Fruit fly (Drosophila melanogaster): ENCODE results near the gene Blos4.

Gene Blos4

DNA sequence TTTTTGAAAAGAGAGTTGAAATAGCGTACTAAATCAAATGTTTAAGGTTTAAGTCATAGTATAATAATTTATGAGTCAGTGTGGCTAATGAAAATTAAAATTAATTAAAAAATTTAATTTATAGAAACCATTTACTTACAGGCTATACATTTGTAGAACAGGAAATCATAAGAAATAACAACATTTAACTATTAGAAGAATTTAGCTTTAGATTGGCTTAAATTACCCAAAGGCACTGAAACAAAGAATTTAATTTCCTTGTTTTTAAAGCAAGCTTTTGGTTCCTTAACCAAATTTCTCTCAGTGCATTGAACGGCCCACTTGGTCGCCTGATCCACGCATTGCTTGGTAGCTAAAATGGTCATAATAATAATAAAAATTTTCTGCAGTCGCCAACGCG is 24.6 kb downstream of the Blos4 start:
- TF ChIP-seq ovo (GFP tag; optimal IDR thresholded peaks at IDR 0.05) (no peak), Hr96 (GFP tag; optimal IDR thresholded peaks at IDR 0.05) (no peak), CG5204 (GFP tag; optimal IDR thresholded peaks at IDR 0.05) (no peak), CG12768 (GFP tag; optimal IDR thresholded peaks at IDR 0.05) (no peak), kay (GFP tag; ENCODE audit: borderline replicate concordance) (no peak), CG7101 (tag; optimal IDR thresholded peaks at IDR 0.05) (no peak), toe (GFP tag; optimal IDR thresholded peaks at IDR 0.05) (no peak), Mnt (GFP tag; optimal IDR thresholded peaks at IDR 0.05) (no peak), tj (GFP tag; optimal IDR thresholded peaks at IDR 0.05) (no peak), Clk (GFP tag; optimal IDR thresholded peaks at IDR 0.05) (no peak), CG7045 (GFP tag; optimal IDR thresholded peaks at IDR 0.05) (no peak), CG11617 (GFP tag; optimal IDR thresholded peaks at IDR 0.05) (no peak), bab1 (GFP tag; optimal IDR thresholded peaks at IDR 0.05) (no peak), CG14711 (tag; optimal IDR thresholded peaks at IDR 0.05) (no peak), cic (GFP tag; optimal IDR thresholded peaks at IDR 0.05) (no peak), Crg-1 (GFP tag; optimal IDR thresholded peaks at IDR 0.05) (no peak)

dm6 chr3L:10904770-10905169 is 25.9 kb downstream of the Blos4 start:
- TF ChIP-seq pad (GFP tag; optimal IDR thresholded peaks at IDR 0.05) (no peak), CG11617 (GFP tag; optimal IDR thresholded peaks at IDR 0.05) (no peak), Hr96 (GFP tag; optimal IDR thresholded peaks at IDR 0.05) (no peak), Mnt (GFP tag; optimal IDR thresholded peaks at IDR 0.05) (no peak), CG33017 (tag; optimal IDR thresholded peaks at IDR 0.05) (no peak), CG5204 (GFP tag; optimal IDR thresholded peaks at IDR 0.05) (no peak), tj (GFP tag; optimal IDR thresholded peaks at IDR 0.05) (no peak), bab1 (GFP tag; optimal IDR thresholded peaks at IDR 0.05) (no peak), CG12768 (GFP tag; optimal IDR thresholded peaks at IDR 0.05) (no peak), CG14711 (tag; optimal IDR thresholded peaks at IDR 0.05) (no peak), CG1620 (GFP tag; optimal IDR thresholded peaks at IDR 0.05) (no peak), cnc (optimal IDR thresholded peaks at IDR 0.05) (no peak), Crg-1 (GFP tag; optimal IDR thresholded peaks at IDR 0.05) (no peak), kay (GFP tag; ENCODE audit: borderline replicate concordance) (no peak), CG7045 (GFP tag; optimal IDR thresholded peaks at IDR 0.05) (no peak), Clk (GFP tag; optimal IDR thresholded peaks at IDR 0.05) (no peak), CG7101 (tag; optimal IDR thresholded peaks at IDR 0.05) (no peak)

- TF ChIP-seq cic (GFP tag; optimal IDR thresholded peaks at IDR 0.05) = no peak
- no peak for TF ChIP-seq CG11617 (GFP tag; optimal IDR thresholded peaks at IDR 0.05)
- TF ChIP-seq CG33017 (tag; optimal IDR thresholded peaks at IDR 0.05) = no peak
- no peak for TF ChIP-seq ovo (GFP tag; optimal IDR thresholded peaks at IDR 0.05)
- no peak for TF ChIP-seq cnc (optimal IDR thresholded peaks at IDR 0.05)
- TF ChIP-seq toe (GFP tag; optimal IDR thresholded peaks at IDR 0.05) = no peak
- TF ChIP-seq kay (GFP tag; ENCODE audit: borderline replicate concordance) = no peak
- TF ChIP-seq Hr96 (GFP tag; optimal IDR thresholded peaks at IDR 0.05) = no peak
- TF ChIP-seq Mnt (GFP tag; optimal IDR thresholded peaks at IDR 0.05) = no peak
- no peak for TF ChIP-seq CG5204 (GFP tag; optimal IDR thresholded peaks at IDR 0.05)
- no peak for TF ChIP-seq tj (GFP tag; optimal IDR thresholded peaks at IDR 0.05)
- no peak for TF ChIP-seq Crg-1 (GFP tag; optimal IDR thresholded peaks at IDR 0.05)
- TF ChIP-seq CG7101 (tag; optimal IDR thresholded peaks at IDR 0.05) = no peak
- TF ChIP-seq CG12768 (GFP tag; optimal IDR thresholded peaks at IDR 0.05) = no peak
- no peak for TF ChIP-seq bab1 (GFP tag; optimal IDR thresholded peaks at IDR 0.05)
- TF ChIP-seq pad (GFP tag; optimal IDR thresholded peaks at IDR 0.05) = no peak
Observed at dm6 chr3L:10909612-10910011, 30.7 kb downstream of the Blos4 start.

- TF ChIP-seq CG7101 (tag; optimal IDR thresholded peaks at IDR 0.05) = no peak
Observed at dm6 chr3L:10913214-10913613, 34.3 kb downstream of the Blos4 start.

DNA sequence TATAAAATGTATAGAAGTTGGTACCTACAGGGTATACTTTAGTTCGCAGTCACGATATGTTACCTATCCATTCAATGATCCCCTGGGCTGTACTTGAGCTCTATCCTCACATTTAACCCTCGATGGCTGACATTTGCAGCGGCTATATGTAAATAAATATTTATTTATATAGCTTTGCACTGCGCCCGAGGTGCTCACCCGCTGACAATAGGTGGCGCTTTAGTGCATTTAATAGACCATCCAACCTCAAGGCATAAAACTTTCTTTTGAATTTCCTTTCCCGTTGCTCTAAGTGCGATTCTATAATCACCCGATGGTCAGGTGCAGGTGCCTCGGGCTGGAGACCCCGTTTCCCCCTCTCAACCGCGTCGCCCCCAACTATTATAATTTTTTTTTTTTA is 38.4 kb downstream of the Blos4 start:
- no peak for TF ChIP-seq tj (GFP tag; optimal IDR thresholded peaks at IDR 0.05)
- TF ChIP-seq CG1620 (GFP tag; optimal IDR thresholded peaks at IDR 0.05) = no peak
- TF ChIP-seq cic (GFP tag; optimal IDR thresholded peaks at IDR 0.05) = no peak
- TF ChIP-seq Mnt (GFP tag; optimal IDR thresholded peaks at IDR 0.05) = no peak
- no peak for TF ChIP-seq pad (GFP tag; optimal IDR thresholded peaks at IDR 0.05)
- no peak for TF ChIP-seq CG33017 (tag; optimal IDR thresholded peaks at IDR 0.05)
- no peak for TF ChIP-seq toe (GFP tag; optimal IDR thresholded peaks at IDR 0.05)
- TF ChIP-seq cnc (optimal IDR thresholded peaks at IDR 0.05) = no peak

- TF ChIP-seq kay (GFP tag; ENCODE audit: borderline replicate concordance) (no peak), CG14711 (tag; optimal IDR thresholded peaks at IDR 0.05) (no peak), CG7101 (tag; optimal IDR thresholded peaks at IDR 0.05) (no peak), bab1 (GFP tag; optimal IDR thresholded peaks at IDR 0.05) (no peak)
Observed at dm6 chr3L:10918454-10918853, 39.6 kb downstream of the Blos4 start.

DNA sequence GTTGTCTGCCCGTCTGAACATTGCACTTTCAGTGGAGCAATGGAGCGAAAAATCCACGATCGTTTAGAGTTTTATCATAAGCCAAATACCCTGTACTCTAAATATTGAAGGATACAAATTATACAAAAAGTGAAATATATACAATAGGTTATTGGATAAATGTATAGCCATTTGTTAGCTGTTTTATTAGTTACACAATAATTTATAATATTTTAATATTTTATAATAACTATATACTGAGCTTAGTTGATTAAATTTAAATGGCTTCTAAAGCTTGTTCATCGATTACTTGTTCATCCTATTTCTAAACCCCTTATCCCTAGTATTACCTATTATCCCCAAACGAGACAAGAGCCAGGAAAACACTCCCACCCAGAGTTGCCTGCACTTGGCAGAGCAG is 44.1 kb downstream of the Blos4 start:
- TF ChIP-seq cic (GFP tag; optimal IDR thresholded peaks at IDR 0.05) (no peak), CG14711 (tag; optimal IDR thresholded peaks at IDR 0.05) (no peak), CG11617 (GFP tag; optimal IDR thresholded peaks at IDR 0.05) (no peak), Crg-1 (GFP tag; optimal IDR thresholded peaks at IDR 0.05) (no peak), toe (GFP tag; optimal IDR thresholded peaks at IDR 0.05) (no peak), Clk (GFP tag; optimal IDR thresholded peaks at IDR 0.05) (no peak), Mnt (GFP tag; optimal IDR thresholded peaks at IDR 0.05) (no peak), Hr96 (GFP tag; optimal IDR thresholded peaks at IDR 0.05) (no peak), CG7045 (GFP tag; optimal IDR thresholded peaks at IDR 0.05) (no peak), cnc (optimal IDR thresholded peaks at IDR 0.05) (no peak), pad (GFP tag; optimal IDR thresholded peaks at IDR 0.05) (no peak), CG33017 (tag; optimal IDR thresholded peaks at IDR 0.05) (no peak), ovo (GFP tag; optimal IDR thresholded peaks at IDR 0.05) (no peak), CG5204 (GFP tag; optimal IDR thresholded peaks at IDR 0.05) (no peak), CG12768 (GFP tag; optimal IDR thresholded peaks at IDR 0.05) (no peak), CG7101 (tag; optimal IDR thresholded peaks at IDR 0.05) (no peak), CG1620 (GFP tag; optimal IDR thresholded peaks at IDR 0.05) (no peak), bab1 (GFP tag; optimal IDR thresholded peaks at IDR 0.05) (no peak), kay (GFP tag; ENCODE audit: borderline replicate concordance) (no peak)

Data from whole organism, adult.